Worm (Caenorhabditis elegans) whole organism, late embryonic: Measurements from ENCODE around the gene F32D8.12.

Experiments used
- C38D4.7 ChIP-seq: fragments of 200-800 bp; sonication (Bioruptor generic); optimal IDR thresholded peaks from 2 replicates; lab custom pipeline; 2018; ENCODE audit warnings: mild to moderate bottlenecking, missing genetic modification characterization, moderate library complexity, missing compliant biosample characterization
- F13H6.1 ChIP-seq: sonication (generic microtip); optimal IDR thresholded peaks from 2 replicates; lab custom pipeline; 2016; ENCODE audit warnings: missing genetic modification characterization, missing compliant biosample characterization
- T23F11.4 ChIP-seq: fragments of 200-800 bp; sonication (Bioruptor generic); optimal IDR thresholded peaks from 2 replicates; lab custom pipeline; 2018; ENCODE audit warnings: mild to moderate bottlenecking, missing genetic modification characterization, missing compliant biosample characterization
- ahr-1 ChIP-seq: sonication (generic microtip); optimal IDR thresholded peaks from 2 replicates; lab custom pipeline; 2016; ENCODE audit warnings: missing genetic modification characterization, missing compliant biosample characterization
- ama-1 ChIP-seq: fragments of 150-350 bp; optimal IDR thresholded peaks from 2 replicates; lab custom pipeline; 2014
- ceh-14 ChIP-seq: sonication (generic microtip); optimal IDR thresholded peaks from 2 replicates; lab custom pipeline; 2016; ENCODE audit warnings: missing genotype, missing genetic modification characterization, missing compliant biosample characterization
- ceh-19 ChIP-seq: fragments of 200-800 bp; sonication (Bioruptor generic); optimal IDR thresholded peaks from 2 replicates; lab custom pipeline; 2018; ENCODE audit warnings: mild to moderate bottlenecking, missing genetic modification characterization, missing compliant biosample characterization
- ceh-2 ChIP-seq: sonication (generic microtip); optimal IDR thresholded peaks from 2 replicates; lab custom pipeline; 2016; ENCODE audit warnings: missing genotype, missing genetic modification characterization, missing compliant biosample characterization
- ceh-22 ChIP-seq: sonication (generic microtip); optimal IDR thresholded peaks from 2 replicates; lab custom pipeline; 2017; ENCODE audit warnings: missing biosample characterization, missing genetic modification characterization
- ceh-30 ChIP-seq: fragments of 150-350 bp; optimal IDR thresholded peaks from 2 replicates; lab custom pipeline; 2014; ENCODE audit warnings: missing biosample characterization, missing genetic modification characterization
- ceh-9 ChIP-seq: sonication (generic microtip); optimal IDR thresholded peaks from 2 replicates; lab custom pipeline; 2016; ENCODE audit warnings: mild to moderate bottlenecking, missing genetic modification characterization, inconsistent platforms, missing compliant biosample characterization
- che-1 ChIP-seq: sonication (generic microtip); optimal IDR thresholded peaks from 2 replicates; lab custom pipeline; 2016; ENCODE audit warnings: mild to moderate bottlenecking, missing genetic modification characterization, missing compliant biosample characterization
- dmd-4 ChIP-seq: sonication (generic microtip); optimal IDR thresholded peaks from 2 replicates; lab custom pipeline; 2016; ENCODE audit warnings: borderline replicate concordance, missing genetic modification characterization, missing compliant biosample characterization
- elt-2 ChIP-seq: sonication (generic microtip); optimal IDR thresholded peaks from 2 replicates; lab custom pipeline; 2016; ENCODE audit warnings: missing genetic modification reagents, missing genetic modification characterization, missing compliant biosample characterization
- elt-4 ChIP-seq: sonication (generic microtip); optimal IDR thresholded peaks from 2 replicates; lab custom pipeline; 2016; ENCODE audit warnings: missing genetic modification characterization, missing compliant biosample characterization
- hlh-30 ChIP-seq: sonication (generic microtip); optimal IDR thresholded peaks from 2 replicates; lab custom pipeline; 2017; ENCODE audit warnings: antibody characterized with exemption, missing genetic modification characterization, missing compliant biosample characterization; ENCODE audit not compliant: insufficient read depth
- lim-6 ChIP-seq: sonication (generic microtip); optimal IDR thresholded peaks from 2 replicates; lab custom pipeline; 2016; ENCODE audit warnings: missing genetic modification characterization, missing compliant biosample characterization
- lin-11 ChIP-seq: fragments of 200-800 bp; sonication (Bioruptor generic); optimal IDR thresholded peaks from 2 replicates; lab custom pipeline; 2018; ENCODE audit warnings: mild to moderate bottlenecking, missing genetic modification characterization, missing compliant biosample characterization
- nfya-1 ChIP-seq: sonication (generic microtip); optimal IDR thresholded peaks from 2 replicates; lab custom pipeline; 2017; ENCODE audit warnings: missing genetic modification characterization, mild to moderate bottlenecking, missing compliant biosample characterization, antibody characterized with exemption, moderate library complexity
- nhr-232 ChIP-seq: sonication (generic microtip); optimal IDR thresholded peaks from 2 replicates; lab custom pipeline; 2016; ENCODE audit warnings: missing genetic modification characterization, missing compliant biosample characterization
- odd-2 ChIP-seq: sonication (generic microtip); optimal IDR thresholded peaks from 2 replicates; lab custom pipeline; 2017; ENCODE audit warnings: antibody characterized with exemption, mild to moderate bottlenecking, missing genetic modification characterization, missing compliant biosample characterization
- pag-3 ChIP-seq: sonication (generic microtip); optimal IDR thresholded peaks from 2 replicates; lab custom pipeline; 2016; ENCODE audit warnings: missing compliant biosample characterization, missing genetic modification characterization, borderline replicate concordance
- pax-1 ChIP-seq: fragments of 150-350 bp; optimal IDR thresholded peaks from 2 replicates; lab custom pipeline; 2014; ENCODE audit warnings: missing biosample characterization, missing genetic modification characterization
- pqm-1 ChIP-seq: sonication (generic microtip); optimal IDR thresholded peaks from 2 replicates; lab custom pipeline; 2016; ENCODE audit warnings: missing genetic modification characterization, missing compliant biosample characterization
- pros-1 ChIP-seq: fragments of 150-350 bp; optimal IDR thresholded peaks from 2 replicates; lab custom pipeline; 2014; ENCODE audit warnings: missing biosample characterization, missing genetic modification reagents, missing genetic modification characterization
- sdc-2 ChIP-seq: sonication (generic microtip); optimal IDR thresholded peaks from 2 replicates; lab custom pipeline; 2016; ENCODE audit warnings: missing genotype, missing genetic modification characterization, missing compliant biosample characterization
- sox-2 ChIP-seq: fragments of 200-800 bp; sonication (Bioruptor generic); IDR thresholded peaks from 2 replicates; pipeline ENCODE4 v1.3.6; 2022; ENCODE audit warnings: missing genetic modification reagents, missing genetic modification characterization, missing compliant biosample characterization
- sox-4 ChIP-seq: sonication (generic microtip); optimal IDR thresholded peaks from 2 replicates; lab custom pipeline; 2017; ENCODE audit warnings: mild to moderate bottlenecking, missing genetic modification characterization, inconsistent platforms, missing compliant biosample characterization
- tbx-2 ChIP-seq: sonication (generic microtip); optimal IDR thresholded peaks from 2 replicates; lab custom pipeline; 2016; ENCODE audit warnings: missing genetic modification characterization, missing compliant biosample characterization
- tbx-7 ChIP-seq: sonication (generic microtip); optimal IDR thresholded peaks from 2 replicates; lab custom pipeline; 2016; ENCODE audit warnings: missing genotype, missing genetic modification characterization, missing compliant biosample characterization
- ttx-3 ChIP-seq: sonication (generic microtip); optimal IDR thresholded peaks from 2 replicates; lab custom pipeline; 2016; ENCODE audit warnings: missing genetic modification reagents, missing genetic modification characterization, missing compliant biosample characterization
- unc-42 ChIP-seq: sonication (generic microtip); optimal IDR thresholded peaks from 2 replicates; lab custom pipeline; 2016; ENCODE audit warnings: missing genotype, missing genetic modification characterization, missing compliant biosample characterization
- zip-5 ChIP-seq: sonication (generic microtip); optimal IDR thresholded peaks from 2 replicates; lab custom pipeline; 2016; ENCODE audit warnings: missing genetic modification characterization, missing compliant biosample characterization

Gene F32D8.12

ce11 chrV:10865599-10865998 is 25.2 kb downstream of the F32D8.12 start, which contains the start of gene saeg-1:
Gene saeg-1 (minus strand): TSS chrV:10865699.
- TF ChIP-seq sox-4 (tag; lab: Kevin White, UChicago) (no peak), ceh-30 (tag; lab: Kevin White, UChicago) (no peak), che-1 (tag; lab: Kevin White, UChicago) (no peak), ahr-1 (tag; lab: Kevin White, UChicago) (no peak)

ce11 chrV:10862457-10863097 is 28.2 kb downstream of the F32D8.12 start:
- TF ChIP-seq lin-11 (tag; lab: Kevin White, UChicago) (no peak), elt-4 (no peak), ceh-2 (tag; lab: Kevin White, UChicago) (no peak), ttx-3 (tag; lab: Kevin White, UChicago) (no peak), ceh-22 (tag; lab: Kevin White, UChicago) (no peak), lim-6 (no peak), sox-4 (tag; lab: Kevin White, UChicago) (no peak), tbx-7 (tag; lab: Kevin White, UChicago) (no peak), C38D4.7 (GFP tag; lab: Kevin White, UChicago) (no peak), sox-2 (no peak), zip-5 (tag; lab: Kevin White, UChicago) (no peak), ceh-14 (tag; lab: Kevin White, UChicago) (no peak), F13H6.1 (tag; lab: Kevin White, UChicago) (no peak), che-1 (tag; lab: Kevin White, UChicago) (no peak)

- no peak for TF ChIP-seq sdc-2 (tag; lab: Kevin White, UChicago)
- TF ChIP-seq ceh-9 (tag; lab: Kevin White, UChicago): no peak
- peak; percentile 5 for TF ChIP-seq nfya-1 (tag; lab: Kevin White, UChicago)
Measured at ce11 chrV:10861611-10862262, 29.1 kb downstream of the F32D8.12 start.

ce11 chrV:10860526-10861037 is 30.2 kb downstream of the F32D8.12 start:
- TF ChIP-seq lim-6 (no peak), elt-4 (no peak), odd-2 (tag; lab: Kevin White, UChicago) (no peak), T23F11.4 (no peak), ama-1 (lab: Kevin White, UChicago) (no peak), tbx-2 (tag; lab: Kevin White, UChicago) (no peak), pax-1 (tag; lab: Kevin White, UChicago) (no peak), pros-1 (tag; lab: Kevin White, UChicago) (no peak), pag-3 (tag; lab: Kevin White, UChicago) (no peak), sox-4 (tag; lab: Kevin White, UChicago) (no peak), unc-42 (tag; lab: Kevin White, UChicago) (no peak), nhr-232 (tag; lab: Kevin White, UChicago) (no peak), pqm-1 (no peak), dmd-4 (no peak), ahr-1 (tag; lab: Kevin White, UChicago) (no peak), ceh-19 (GFP tag; lab: Kevin White, UChicago) (no peak), hlh-30 (tag; lab: Kevin White, UChicago) (no peak), elt-2 (no peak), lin-11 (tag; lab: Kevin White, UChicago) (no peak)
